Fruit fly (Drosophila melanogaster) whole organism, embryonic: Measurements from ENCODE around the gene CG13837.

Source experiments
- ATbp ChIP-seq: fragments of 200-800 bp; sonication (Bioruptor generic); optimal IDR thresholded peaks from 2 replicates; lab custom pipeline; 2017; ENCODE audit warnings: missing biosample characterization, mild to moderate bottlenecking, missing genetic modification characterization, missing genetic modification reagents
- Bgb ChIP-seq: fragments of 200-800 bp; sonication (Bioruptor generic); IDR thresholded peaks from 2 replicates; pipeline ENCODE4 v1.3.6; 2022; ENCODE audit warnings: missing biosample characterization, missing genetic modification characterization; ENCODE audit not compliant: partially characterized antibody
- CG10321 ChIP-seq: fragments of 200-800 bp; sonication (Bioruptor generic); IDR thresholded peaks from 2 replicates; pipeline ENCODE4 v1.3.6; 2022; ENCODE audit warnings: missing biosample characterization, missing genetic modification characterization
- CG10565 ChIP-seq: fragments of 200-800 bp; sonication (Bioruptor generic); optimal IDR thresholded peaks from 3 replicates; lab custom pipeline; 2016; ENCODE audit warnings: missing biosample characterization, mild to moderate bottlenecking, missing genetic modification characterization
- CG11093 ChIP-seq: fragments of 200-800 bp; sonication (Bioruptor generic); IDR thresholded peaks from 3 replicates; pipeline ENCODE4 v1.3.6; 2022; ENCODE audit warnings: missing biosample characterization, missing genetic modification characterization
- CG11247 ChIP-seq: fragments of 200-800 bp; sonication (Bioruptor generic); IDR thresholded peaks from 2 replicates; pipeline ENCODE4 v1.3.6; 2022; ENCODE audit warnings: missing biosample characterization, missing genetic modification characterization
- CG11723 ChIP-seq: fragments of 200-800 bp; sonication (Bioruptor generic); optimal IDR thresholded peaks from 2 replicates; lab custom pipeline; 2017; ENCODE audit warnings: missing biosample characterization, mild to moderate bottlenecking, missing genetic modification characterization
- CG12391 ChIP-seq: fragments of 200-800 bp; sonication (Bioruptor generic); optimal IDR thresholded peaks from 3 replicates; lab custom pipeline; 2018; ENCODE audit warnings: missing biosample characterization, mild to moderate bottlenecking, missing genetic modification characterization, moderate library complexity
- CG13894 ChIP-seq: fragments of 200-800 bp; sonication (Bioruptor generic); optimal IDR thresholded peaks from 3 replicates; lab custom pipeline; 2018; ENCODE audit warnings: missing biosample characterization, mild to moderate bottlenecking, missing genetic modification characterization, moderate library complexity
- CG14050 ChIP-seq: fragments of 200-800 bp; sonication (Bioruptor generic); IDR thresholded peaks from 3 replicates; pipeline ENCODE4 v1.3.6; 2022; ENCODE audit warnings: missing biosample characterization, missing genetic modification characterization
- CG2712 ChIP-seq: fragments of 200-800 bp; optimal IDR thresholded peaks from 3 replicates; lab custom pipeline; 2019; ENCODE audit warnings: missing biosample characterization, mild to moderate bottlenecking, missing genetic modification characterization, moderate library complexity
- CG2889 ChIP-seq: fragments of 200-800 bp; sonication (Bioruptor generic); IDR thresholded peaks from 3 replicates; pipeline ENCODE4 v1.3.6; 2022; ENCODE audit warnings: missing biosample characterization, missing genetic modification characterization
- CG34376 ChIP-seq: fragments of 200-800 bp; sonication (Bioruptor generic); optimal IDR thresholded peaks from 2 replicates; lab custom pipeline; 2018; ENCODE audit warnings: missing biosample characterization, mild to moderate bottlenecking, missing genetic modification characterization
- CG4360 ChIP-seq: fragments of 200-800 bp; sonication (Bioruptor generic); IDR thresholded peaks from 2 replicates; pipeline ENCODE4 v1.3.6; 2022; ENCODE audit warnings: missing biosample characterization, missing genetic modification characterization
- CG4730 ChIP-seq: fragments of 200-800 bp; sonication (Bioruptor generic); IDR thresholded peaks from 2 replicates; pipeline ENCODE4 v1.3.6; 2022; ENCODE audit warnings: missing biosample characterization, missing genetic modification characterization
- CG6272 ChIP-seq: fragments of 200-800 bp; sonication (Bioruptor generic); IDR thresholded peaks from 2 replicates; pipeline ENCODE4 v1.3.6; 2022; ENCODE audit warnings: missing biosample characterization, missing genetic modification characterization
- CG7963 ChIP-seq: fragments of 200-800 bp; sonication (Bioruptor generic); IDR thresholded peaks from 3 replicates; pipeline ENCODE4 v1.3.6; 2022; ENCODE audit warnings: missing biosample characterization, missing genetic modification characterization; ENCODE audit not compliant: partially characterized antibody
- CG8089 ChIP-seq: fragments of 200-800 bp; sonication (Bioruptor generic); optimal IDR thresholded peaks from 3 replicates; lab custom pipeline; 2016; ENCODE audit warnings: missing biosample characterization, missing genetic modification characterization
- CG8290 ChIP-seq, 3 experiments: fragments of 200-800 bp; sonication (Bioruptor generic); optimal IDR thresholded peaks; 2 replicates each; lab custom pipeline; 2016 to 2019; ENCODE audit warnings: missing biosample characterization in 3 of 3, missing genetic modification characterization in 3 of 3, mild to moderate bottlenecking in 2 of 3, moderate library complexity in 1 of 3
- CG9215 ChIP-seq: fragments of 200-800 bp; sonication (Bioruptor generic); IDR thresholded peaks from 2 replicates; pipeline ENCODE4 v1.3.6; 2022; ENCODE audit warnings: missing biosample characterization, missing genetic modification characterization
- Dad ChIP-seq: fragments of 200-800 bp; sonication (Bioruptor generic); optimal IDR thresholded peaks from 3 replicates; lab custom pipeline; 2016; ENCODE audit warnings: missing biosample characterization, missing genetic modification characterization
- Fer2 ChIP-seq: fragments of 200-800 bp; sonication (Bioruptor generic); optimal IDR thresholded peaks from 2 replicates; lab custom pipeline; 2018; ENCODE audit warnings: missing biosample characterization, mild to moderate bottlenecking, missing genetic modification characterization, moderate library complexity
- Gug ChIP-seq: fragments of 200-800 bp; sonication (Bioruptor generic); IDR thresholded peaks from 4 replicates; pipeline ENCODE4 v1.3.6; 2022; ENCODE audit warnings: missing biosample characterization, missing genetic modification characterization
- H15 ChIP-seq: fragments of 200-800 bp; sonication (Bioruptor generic); IDR thresholded peaks from 3 replicates; pipeline ENCODE4 v1.3.6; 2022; ENCODE audit warnings: missing biosample characterization, missing genetic modification characterization
- Hmx ChIP-seq: fragments of 200-800 bp; sonication (Bioruptor generic); optimal IDR thresholded peaks from 2 replicates; lab custom pipeline; 2016; ENCODE audit warnings: missing biosample characterization, missing genetic modification characterization
- Hr39 ChIP-seq: fragments of >200 bp; optimal IDR thresholded peaks from 2 replicates; lab custom pipeline; 2017
- Kr ChIP-seq: fragments of 200-800 bp; sonication (Bioruptor generic); optimal IDR thresholded peaks from 2 replicates; lab custom pipeline; 2017; ENCODE audit warnings: missing biosample characterization, mild to moderate bottlenecking, missing genetic modification characterization
- Max ChIP-seq: fragments of 200-800 bp; sonication (Bioruptor generic); optimal IDR thresholded peaks from 2 replicates; lab custom pipeline; 2016; ENCODE audit warnings: missing biosample characterization, mild to moderate bottlenecking, missing genetic modification characterization
- Med ChIP-seq: fragments of 200-800 bp; sonication (Bioruptor generic); peaks from one replicate; lab custom pipeline; 2016; ENCODE audit warnings: missing biosample characterization, missing genetic modification characterization, mild to moderate bottlenecking, inconsistent platforms, moderate library complexity
- Neu2 ChIP-seq: fragments of 200-800 bp; sonication (Bioruptor generic); optimal IDR thresholded peaks from 3 replicates; lab custom pipeline; 2016; ENCODE audit warnings: missing biosample characterization, missing genetic modification characterization, borderline replicate concordance
- Nf-YC ChIP-seq: fragments of 200-800 bp; optimal IDR thresholded peaks from 3 replicates; lab custom pipeline; 2019; ENCODE audit warnings: missing biosample characterization, mild to moderate bottlenecking, missing genetic modification characterization, moderate library complexity
- Oli ChIP-seq: fragments of 200-800 bp; sonication (Bioruptor generic); optimal IDR thresholded peaks from 2 replicates; lab custom pipeline; 2018; ENCODE audit warnings: missing biosample characterization, mild to moderate bottlenecking, missing genetic modification characterization, moderate library complexity
- Opbp ChIP-seq: fragments of 200-800 bp; sonication (Bioruptor generic); IDR thresholded peaks from 3 replicates; pipeline ENCODE4 v1.3.6; 2022; ENCODE audit warnings: missing biosample characterization, missing genetic modification characterization; ENCODE audit not compliant: partially characterized antibody
- Pdp1 ChIP-seq, 2 experiments: fragments of 200-800 bp; sonication (Bioruptor generic); optimal IDR thresholded peaks; 3 replicates each; lab custom pipeline; 2016; ENCODE audit warnings: missing biosample characterization in 2 of 2, missing genetic modification characterization in 2 of 2, mild to moderate bottlenecking in 1 of 2, moderate library complexity in 1 of 2
- Ptx1 ChIP-seq: fragments of 200-800 bp; sonication (Bioruptor generic); IDR thresholded peaks from 2 replicates; pipeline ENCODE4 v1.3.6; 2022; ENCODE audit warnings: missing biosample characterization, missing genetic modification characterization
- Sox102F ChIP-seq: fragments of 200-800 bp; sonication (Bioruptor generic); optimal IDR thresholded peaks from 2 replicates; lab custom pipeline; 2018; ENCODE audit warnings: missing biosample characterization, mild to moderate bottlenecking, missing genetic modification characterization, moderate library complexity
- Sry-δ ChIP-seq: fragments of 200-800 bp; sonication (Bioruptor generic); optimal IDR thresholded peaks from 2 replicates; lab custom pipeline; 2016; ENCODE audit warnings: missing biosample characterization, missing genetic modification characterization
- TFAM ChIP-seq: fragments of 200-800 bp; sonication (Bioruptor generic); optimal IDR thresholded peaks from 2 replicates; lab custom pipeline; 2017; ENCODE audit warnings: missing biosample characterization, missing genetic modification characterization, inconsistent platforms
- aop ChIP-seq: fragments of 200-800 bp; sonication (Bioruptor generic); IDR thresholded peaks from 2 replicates; pipeline ENCODE4 v1.3.6; 2022; ENCODE audit warnings: missing biosample characterization, missing genetic modification characterization
- chm ChIP-seq: fragments of 200-800 bp; sonication (Bioruptor generic); IDR thresholded peaks from 2 replicates; pipeline ENCODE4 v1.3.6; 2022; ENCODE audit warnings: missing biosample characterization, missing genetic modification characterization
- dysf ChIP-seq: fragments of 200-800 bp; sonication (Bioruptor generic); IDR thresholded peaks from 3 replicates; pipeline ENCODE4 v1.3.6; 2022; ENCODE audit warnings: missing biosample characterization, missing genetic modification characterization
- hb ChIP-seq: fragments of 200-800 bp; sonication (Bioruptor generic); IDR thresholded peaks from 3 replicates; pipeline ENCODE4 v1.3.6; 2022; ENCODE audit warnings: missing biosample characterization, missing genetic modification characterization; ENCODE audit not compliant: partially characterized antibody
- jumu ChIP-seq: fragments of 200-800 bp; sonication (Bioruptor generic); optimal IDR thresholded peaks from 3 replicates; lab custom pipeline; 2016; ENCODE audit warnings: missing biosample characterization, missing genetic modification characterization
- nerfin-1 ChIP-seq: fragments of 200-800 bp; sonication (Bioruptor generic); optimal IDR thresholded peaks from 3 replicates; lab custom pipeline; 2019; ENCODE audit warnings: missing biosample characterization, mild to moderate bottlenecking, missing genetic modification characterization, moderate library complexity
- rib ChIP-seq: fragments of 200-800 bp; sonication (Bioruptor generic); IDR thresholded peaks from 2 replicates; pipeline ENCODE4 v1.3.6; 2022; ENCODE audit warnings: missing biosample characterization, missing genetic modification characterization
- shn ChIP-seq: fragments of 200-800 bp; sonication (Bioruptor generic); optimal IDR thresholded peaks from 3 replicates; lab custom pipeline; 2016; ENCODE audit warnings: missing biosample characterization, missing genetic modification characterization
- sqz ChIP-seq: fragments of 200-800 bp; sonication (Bioruptor generic); optimal IDR thresholded peaks from 3 replicates; lab custom pipeline; 2018; ENCODE audit warnings: missing biosample characterization, mild to moderate bottlenecking, missing genetic modification characterization
- tx ChIP-seq: fragments of 200-800 bp; sonication (Bioruptor generic); optimal IDR thresholded peaks from 2 replicates; lab custom pipeline; 2016; ENCODE audit warnings: missing biosample characterization, missing genetic modification characterization
- zen ChIP-seq: fragments of 200-800 bp; sonication (Bioruptor generic); optimal IDR thresholded peaks from 3 replicates; lab custom pipeline; 2018; ENCODE audit warnings: missing biosample characterization, mild to moderate bottlenecking, missing genetic modification characterization, moderate library complexity
- zen2 ChIP-seq: fragments of 200-800 bp; sonication (Bioruptor generic); IDR thresholded peaks from 3 replicates; pipeline ENCODE4 v1.3.6; 2022; ENCODE audit warnings: missing biosample characterization, missing genetic modification characterization; ENCODE audit not compliant: partially characterized antibody
- zfh1 ChIP-seq: fragments of 200-800 bp; sonication (Bioruptor generic); IDR thresholded peaks from 3 replicates; pipeline ENCODE4 v1.3.6; 2022; ENCODE audit warnings: missing biosample characterization, missing genetic modification characterization

Gene CG13837

dm6 chr3R:23061209-23061608 lies 17.4 kb downstream of the CG13837 start, which contains the start of the genes sav and Ublcp1 (continued):
- TF ChIP-seq CG6272 (GFP tag; lab: Robert Waterston, UW) (peak; percentile 19; the same call in 1 of the 2 replicates), CG11723 (GFP tag; lab: Kevin White, UChicago) (no peak), Bgb (peak; percentile 87), ATbp (no peak), Med (GFP tag; lab: Kevin White, UChicago) (peak; percentile 18), jumu (GFP tag; lab: Kevin White, UChicago) (no peak), Hr39 (lab: Kevin White, UChicago) (no peak), Gug (GFP tag; lab: Robert Waterston, UW) (peak; percentile 27; the same call in 1 of the 4 replicates), rib (GFP tag; lab: Robert Waterston, UW) (no peak), CG12391 (tag; lab: Kevin White, UChicago) (peak; percentile 65), dysf (no peak), CG7963 (GFP tag; lab: Robert Waterston, UW) (peak; percentile 80), CG10321 (GFP tag; lab: Robert Waterston, UW) (no peak), H15 (no peak), Sry-δ (GFP tag; lab: Kevin White, UChicago) (peak; percentile 50), shn (GFP tag; lab: Kevin White, UChicago) (no peak), CG9215 (GFP tag; lab: Robert Waterston, UW) (no peak), Pdp1 (GFP tag; optimal IDR thresholded peaks at IDR 0.05; lab: Kevin White, UChicago) (no peak), CG4730 (no peak), Hmx (GFP tag; lab: Kevin White, UChicago) (no peak), Fer2 (no peak), CG2712 (tag; lab: Kevin White, UChicago) (peak; percentile 61), sqz (no peak), zfh1 (GFP tag; lab: Robert Waterston, UW) (no peak), zen (tag; lab: Kevin White, UChicago) (peak; percentile 44), TFAM (GFP tag; lab: Kevin White, UChicago) (no peak), CG13894 (tag; lab: Kevin White, UChicago) (no peak), nerfin-1 (tag; lab: Kevin White, UChicago) (no peak), Ptx1 (GFP tag; lab: Robert Waterston, UW) (0 out of 2 replicates have a peak, but pooled peaks have one; percentile 7), CG2889 (GFP tag; lab: Robert Waterston, UW) (no peak), Kr (GFP tag; lab: Kevin White, UChicago) (no peak), chm (GFP tag; lab: Robert Waterston, UW) (no peak), Sox102F (GFP tag; lab: Kevin White, UChicago) (peak; percentile 30), aop (no peak), CG14050 (GFP tag; lab: Robert Waterston, UW) (no peak), hb (GFP tag; lab: Robert Waterston, UW) (peak; percentile 80), CG4360 (no peak), Dad (GFP tag; lab: Kevin White, UChicago) (no peak), Opbp (GFP tag; lab: Robert Waterston, UW) (peak; percentile 88), Nf-YC (tag; lab: Kevin White, UChicago) (peak; percentile 9), Max (GFP tag; lab: Kevin White, UChicago) (peak; percentile 25), zen2 (GFP tag; lab: Robert Waterston, UW) (peak; percentile 79; the same call in 1 of the 3 replicates), Oli (tag; lab: Kevin White, UChicago) (peak; percentile 16), CG11247 (GFP tag; lab: Robert Waterston, UW) (no peak), tx (no peak), CG8290 (GFP tag; optimal IDR thresholded peaks at IDR 0.05; lab: Kevin White, UChicago) (peak; percentile 28), CG8290 (tag; optimal IDR thresholded peaks at IDR 0.05; lab: Kevin White, UChicago) (no peak), CG34376 (GFP tag; lab: Kevin White, UChicago) (no peak), CG10565 (no peak), CG11093 (GFP tag; lab: Robert Waterston, UW) (no peak), Neu2 (GFP tag; lab: Kevin White, UChicago) (no peak), CG8089 (no peak)
